Worm (Caenorhabditis elegans) whole organism, L1 larva: ENCODE data around the gene clec-182.
A peak's percentile ranks its signal among the peaks of the same experiment; 100 is the strongest.

Source experiments
- C04F5.9 ChIP-seq: sonication (generic microtip); optimal IDR thresholded peaks from 2 replicates; lab custom pipeline; 2016; ENCODE audit warnings: missing genetic modification characterization, missing compliant biosample characterization
- F16B12.6 ChIP-seq: fragments of 150-350 bp; optimal IDR thresholded peaks from 2 replicates; lab custom pipeline; 2014; ENCODE audit warnings: missing biosample characterization, missing genetic modification characterization
- alr-1 ChIP-seq: fragments of 200-800 bp; sonication (Bioruptor generic); optimal IDR thresholded peaks from 2 replicates; lab custom pipeline; 2018; ENCODE audit warnings: borderline replicate concordance, mild to moderate bottlenecking, missing genetic modification characterization, missing compliant biosample characterization
- aly-2 ChIP-seq: fragments of 150-350 bp; optimal IDR thresholded peaks from 2 replicates; lab custom pipeline; 2014; ENCODE audit warnings: missing biosample characterization, missing genetic modification characterization
- blmp-1 ChIP-seq: fragments of 150-350 bp; optimal IDR thresholded peaks from 2 replicates; lab custom pipeline; 2014; ENCODE audit warnings: missing biosample characterization, missing genetic modification characterization
- ceh-63 ChIP-seq: fragments of 200-800 bp; sonication (Bioruptor generic); optimal IDR thresholded peaks from 2 replicates; lab custom pipeline; 2018; ENCODE audit warnings: mild to moderate bottlenecking, missing genetic modification characterization, missing compliant biosample characterization
- ceh-90 ChIP-seq: sonication (generic microtip); optimal IDR thresholded peaks from 2 replicates; lab custom pipeline; 2016; ENCODE audit warnings: missing genetic modification characterization, missing compliant biosample characterization
- dpl-1 ChIP-seq, 3 experiments: fragments of 150-350 bp in 2 of 3; sonication (generic microtip) in 1 of 3; optimal IDR thresholded peaks; 2 replicates each; lab custom pipeline; 2014 to 2017; ENCODE audit warnings: missing biosample characterization in 3 of 3, missing genetic modification characterization in 3 of 3, missing genetic modification reagents in 3 of 3
- dsc-1 ChIP-seq: sonication (generic microtip); optimal IDR thresholded peaks from 2 replicates; lab custom pipeline; 2016; ENCODE audit warnings: mild to moderate bottlenecking, missing genetic modification characterization, missing compliant biosample characterization
- efl-1 ChIP-seq, 4 experiments: fragments of 150-350 bp; optimal IDR thresholded peaks in 3 of 4; peaks in 1 of 4; 1 replicate in 1 of 4; 2 replicates in 3 of 4; lab custom pipeline; 2014; ENCODE audit warnings: missing biosample characterization in 2 of 4, missing genetic modification characterization in 2 of 4, missing genetic modification reagents in 2 of 4
- elt-2 ChIP-seq: sonication (generic microtip); optimal IDR thresholded peaks from 2 replicates; lab custom pipeline; 2016; ENCODE audit warnings: missing genetic modification characterization, mild to moderate bottlenecking, inconsistent platforms, missing compliant biosample characterization, missing genetic modification reagents
- elt-3 ChIP-seq, 6 experiments: fragments of 150-350 bp in 1 of 6; sonication (generic microtip); optimal IDR thresholded peaks; 2 replicates each; lab custom pipeline; 2017 to 2018; ENCODE audit warnings: missing biosample characterization in 6 of 6, missing genetic modification characterization in 6 of 6, inconsistent platforms in 1 of 6
- fkh-10 ChIP-seq: sonication (generic microtip); optimal IDR thresholded peaks from 2 replicates; lab custom pipeline; 2017; ENCODE audit warnings: missing biosample characterization, missing genetic modification reagents, missing genetic modification characterization
- fkh-4 ChIP-seq: sonication (generic microtip); optimal IDR thresholded peaks from 2 replicates; lab custom pipeline; 2016; ENCODE audit warnings: missing compliant biosample characterization, missing genetic modification characterization, borderline replicate concordance
- grh-1 ChIP-seq: fragments of 200-800 bp; sonication (Bioruptor generic); IDR thresholded peaks from 2 replicates; pipeline ENCODE4 v1.3.6; 2022; ENCODE audit warnings: missing genetic modification reagents, missing genetic modification characterization, missing compliant biosample characterization
- hlh-4 ChIP-seq: sonication (generic microtip); optimal IDR thresholded peaks from 2 replicates; lab custom pipeline; 2016; ENCODE audit warnings: mild to moderate bottlenecking, missing genetic modification characterization, missing compliant biosample characterization
- hpl-2 ChIP-seq: fragments of 150-350 bp; optimal IDR thresholded peaks from 2 replicates; lab custom pipeline; 2014; ENCODE audit warnings: missing biosample characterization, missing genetic modification reagents, missing genetic modification characterization
- lin-13 ChIP-seq: fragments of 150-350 bp; optimal IDR thresholded peaks from 2 replicates; lab custom pipeline; 2014; ENCODE audit warnings: missing biosample characterization, missing genetic modification reagents, missing genetic modification characterization
- lin-14 ChIP-seq: fragments of 200-800 bp; sonication (Bioruptor generic); optimal IDR thresholded peaks from 2 replicates; lab custom pipeline; 2018; ENCODE audit warnings: mild to moderate bottlenecking, missing genetic modification characterization, moderate library complexity, missing compliant biosample characterization
- lin-35 ChIP-seq, 2 experiments: fragments of 150-350 bp; optimal IDR thresholded peaks; 2 replicates each; lab custom pipeline; 2014; ENCODE audit warnings: missing biosample characterization in 2 of 2, missing genetic modification characterization in 2 of 2, missing genetic modification reagents in 2 of 2
- lir-3 ChIP-seq: sonication (generic microtip); optimal IDR thresholded peaks from 2 replicates; lab custom pipeline; 2016; ENCODE audit warnings: mild to moderate bottlenecking, missing genetic modification characterization, moderate library complexity, missing compliant biosample characterization; ENCODE audit not compliant: poor library complexity
- lsy-2 ChIP-seq, 2 experiments: fragments of 150-350 bp; optimal IDR thresholded peaks; 2 replicates each; lab custom pipeline; 2014; ENCODE audit warnings: missing biosample characterization in 2 of 2, missing genetic modification characterization in 2 of 2
- mab-9 ChIP-seq: fragments of 200-800 bp; sonication (Bioruptor generic); IDR thresholded peaks from 2 replicates; pipeline ENCODE4 v1.3.6; 2022; ENCODE audit warnings: missing genetic modification reagents, missing genetic modification characterization, missing compliant biosample characterization
- mdl-1 ChIP-seq, 2 experiments: fragments of 150-350 bp; optimal IDR thresholded peaks; 2 replicates each; lab custom pipeline; 2014 to 2017; ENCODE audit warnings: missing biosample characterization in 2 of 2, missing genetic modification characterization in 2 of 2, inconsistent platforms in 1 of 2
- nhr-12 ChIP-seq: sonication (generic microtip); optimal IDR thresholded peaks from 2 replicates; lab custom pipeline; 2017; ENCODE audit warnings: missing biosample characterization, missing genetic modification characterization
- nhr-237 ChIP-seq: fragments of 150-350 bp; optimal IDR thresholded peaks from 2 replicates; lab custom pipeline; 2014; ENCODE audit warnings: missing biosample characterization, missing genetic modification characterization
- nhr-71 ChIP-seq: sonication (generic microtip); optimal IDR thresholded peaks from 2 replicates; lab custom pipeline; 2016; ENCODE audit warnings: mild to moderate bottlenecking, missing genetic modification characterization, moderate library complexity, missing compliant biosample characterization
- nhr-84 ChIP-seq: sonication (generic microtip); optimal IDR thresholded peaks from 2 replicates; lab custom pipeline; 2017; ENCODE audit warnings: missing biosample characterization, missing genetic modification characterization
- nhr-85 ChIP-seq: sonication (generic microtip); peaks from one replicate; lab custom pipeline; 2016; ENCODE audit warnings: missing genetic modification characterization, inconsistent platforms, missing compliant biosample characterization
- nhr-90 ChIP-seq: sonication (generic microtip); optimal IDR thresholded peaks from 2 replicates; lab custom pipeline; 2016; ENCODE audit warnings: mild to moderate bottlenecking, missing genetic modification characterization, missing compliant biosample characterization; ENCODE audit not compliant: poor library complexity
- pag-3 ChIP-seq: sonication (generic microtip); optimal IDR thresholded peaks from 2 replicates; lab custom pipeline; 2017; ENCODE audit warnings: missing genetic modification characterization, mild to moderate bottlenecking, missing compliant biosample characterization, antibody characterized with exemption, borderline replicate concordance; ENCODE audit not compliant: insufficient read depth
- pax-3 ChIP-seq: fragments of 200-800 bp; sonication (Bioruptor generic); optimal IDR thresholded peaks from 2 replicates; lab custom pipeline; 2018; ENCODE audit warnings: mild to moderate bottlenecking, missing genetic modification characterization, moderate library complexity, missing compliant biosample characterization
- pqm-1 ChIP-seq: sonication (generic microtip); optimal IDR thresholded peaks from 3 replicates; lab custom pipeline; 2017; ENCODE audit warnings: missing biosample characterization, missing genetic modification characterization
- sox-4 ChIP-seq: sonication (generic microtip); optimal IDR thresholded peaks from 2 replicates; lab custom pipeline; 2016; ENCODE audit warnings: missing genetic modification characterization, missing compliant biosample characterization
- swsn-7 ChIP-seq: sonication (generic microtip); optimal IDR thresholded peaks from 2 replicates; lab custom pipeline; 2016; ENCODE audit warnings: missing genetic modification characterization, missing compliant biosample characterization
- tbx-2 ChIP-seq: sonication (generic microtip); optimal IDR thresholded peaks from 2 replicates; lab custom pipeline; 2016; ENCODE audit warnings: missing genetic modification characterization, missing compliant biosample characterization
- unc-130 ChIP-seq: fragments of 150-350 bp; optimal IDR thresholded peaks from 2 replicates; lab custom pipeline; 2017; ENCODE audit warnings: missing biosample characterization, missing genetic modification characterization, inconsistent platforms
- xbp-1 ChIP-seq: sonication (generic microtip); optimal IDR thresholded peaks from 2 replicates; lab custom pipeline; 2016; ENCODE audit warnings: missing genetic modification characterization, missing compliant biosample characterization
- zip-4 ChIP-seq: fragments of 200-800 bp; sonication (Bioruptor generic); optimal IDR thresholded peaks from 2 replicates; lab custom pipeline; 2018; ENCODE audit warnings: mild to moderate bottlenecking, missing genetic modification characterization, moderate library complexity, missing compliant biosample characterization
- ztf-11 ChIP-seq, 2 experiments: sonication (generic microtip); optimal IDR thresholded peaks; 2 replicates each; lab custom pipeline; 2016 to 2017; ENCODE audit warnings: missing genetic modification characterization in 2 of 2, missing biosample characterization in 1 of 2, missing compliant biosample characterization in 1 of 2

clec-182 gene

ce11 chrIV:8822598-8822997 lies 24.4 kb upstream of the clec-182 start:
- TF ChIP-seq aly-2 (tag; lab: Kevin White, UChicago) (peak; percentile 92), tbx-2 (tag; lab: Kevin White, UChicago) (peak; percentile 12), nhr-71 (tag; lab: Kevin White, UChicago) (peak; percentile 24), ceh-63 (GFP tag; lab: Kevin White, UChicago) (no peak), zip-4 (GFP tag; lab: Kevin White, UChicago) (no peak), elt-3 (tag; optimal IDR thresholded peaks at IDR 0.05; lab: Kevin White, UChicago) (peak in 2 of 6 experiments; percentile 18 to 36), pag-3 (tag; lab: Kevin White, UChicago) (no peak), swsn-7 (tag; lab: Kevin White, UChicago) (no peak), lin-14 (peak; percentile 28), nhr-90 (tag; lab: Kevin White, UChicago) (peak; percentile 31), nhr-85 (tag; lab: Kevin White, UChicago) (peak; percentile 75)

ce11 chrIV:8821147-8821546 lies 23.0 kb upstream of the clec-182 start, which contains the start of gene T28C6.5:
T28C6.5 (plus strand) TSS chrIV:8821447.
- TF ChIP-seq dsc-1 (tag; lab: Kevin White, UChicago) (no peak), alr-1 (no peak), elt-3 (tag; optimal IDR thresholded peaks at IDR 0.05; lab: Kevin White, UChicago) (no peak), ceh-90 (tag; lab: Kevin White, UChicago) (no peak), elt-2 (tag; lab: Kevin White, UChicago) (no peak), nhr-71 (tag; lab: Kevin White, UChicago) (no peak)

- no peak for TF ChIP-seq efl-1 (optimal IDR thresholded peaks at IDR 0.05; lab: Kevin White, UChicago)
- peak in 1 of 2 experiments; percentile 9 for TF ChIP-seq efl-1 (GFP tag; optimal IDR thresholded peaks at IDR 0.05 in 1 of 2; lab: Kevin White, UChicago)
- no peak for TF ChIP-seq ceh-90 (tag; lab: Kevin White, UChicago)
Observed at ce11 chrIV:8820041-8820440, 21.9 kb upstream of the clec-182 start, which contains the start of gene T28C6.3. T28C6.3 (plus strand) TSS chrIV:8820341.

ce11 chrIV:8819471-8819870 lies 21.3 kb upstream of the clec-182 start:
- TF ChIP-seq sox-4 (tag; lab: Kevin White, UChicago) (no peak), lsy-2 (tag; optimal IDR thresholded peaks at IDR 0.05; lab: Kevin White, UChicago) (no peak)

- no peak for TF ChIP-seq lir-3
- TF ChIP-seq hpl-2 (GFP tag; lab: Kevin White, UChicago) = no peak
- TF ChIP-seq nhr-84 (tag; lab: Kevin White, UChicago) = no peak
- TF ChIP-seq swsn-7 (tag; lab: Kevin White, UChicago) = no peak
- no peak for TF ChIP-seq hlh-4 (tag; lab: Kevin White, UChicago)
- TF ChIP-seq ztf-11 (tag; optimal IDR thresholded peaks at IDR 0.05; lab: Kevin White, UChicago) = no peak
- no peak for TF ChIP-seq lin-13
- TF ChIP-seq pax-3 (tag; lab: Kevin White, UChicago) = no peak
Observed at ce11 chrIV:8817639-8818038, 19.5 kb upstream of the clec-182 start, which contains the start of gene T28C6.10. T28C6.10 (plus strand) TSS chrIV:8817939.

- no peak for TF ChIP-seq mdl-1 (tag; optimal IDR thresholded peaks at IDR 0.05; lab: Kevin White, UChicago)
- no peak for TF ChIP-seq nhr-237
- no peak for TF ChIP-seq fkh-10 (GFP tag; lab: Kevin White, UChicago)
- no peak for TF ChIP-seq pqm-1 (tag; lab: Kevin White, UChicago)
- TF ChIP-seq lin-35 (GFP tag; optimal IDR thresholded peaks at IDR 0.05; lab: Kevin White, UChicago) = no peak
- no peak for TF ChIP-seq nhr-12 (tag; lab: Kevin White, UChicago)
- no peak for TF ChIP-seq mab-9 (GFP tag; lab: Robert Waterston, UW)
- TF ChIP-seq C04F5.9 (tag; lab: Kevin White, UChicago) = no peak
- TF ChIP-seq grh-1 = no peak
- no peak for TF ChIP-seq nhr-84 (tag; lab: Kevin White, UChicago)
- TF ChIP-seq elt-3 (tag; optimal IDR thresholded peaks at IDR 0.05; lab: Kevin White, UChicago) = no peak
- TF ChIP-seq dsc-1 (tag; lab: Kevin White, UChicago) = no peak
- no peak for TF ChIP-seq F16B12.6 (tag; lab: Kevin White, UChicago)
- TF ChIP-seq fkh-4 = no peak
- no peak for TF ChIP-seq unc-130 (tag; lab: Kevin White, UChicago)
- no peak for TF ChIP-seq xbp-1 (tag; lab: Kevin White, UChicago)
- TF ChIP-seq dpl-1 (GFP tag; optimal IDR thresholded peaks at IDR 0.05; lab: Kevin White, UChicago) = no peak
- TF ChIP-seq blmp-1 (tag; lab: Kevin White, UChicago) = no peak
Observed at ce11 chrIV:8816617-8817016, 18.5 kb upstream of the clec-182 start.
